Worm (Caenorhabditis elegans) whole organism, L3 larva: ENCODE results near the gene T02H6.10.
A peak's percentile ranks its signal among the peaks of the same experiment; 100 is the strongest.

Experiments used
- R02D3.7 ChIP-seq: fragments of 150-350 bp; optimal IDR thresholded peaks from 2 replicates; lab custom pipeline; 2014; ENCODE audit warnings: missing biosample characterization, missing genetic modification characterization
- ZK546.5 ChIP-seq: sonication (generic microtip); optimal IDR thresholded peaks from 2 replicates; lab custom pipeline; 2017; ENCODE audit warnings: missing biosample characterization, missing genetic modification characterization
- aly-2 ChIP-seq: fragments of 150-350 bp; optimal IDR thresholded peaks from 2 replicates; lab custom pipeline; 2014; ENCODE audit warnings: missing biosample characterization, missing genetic modification characterization
- ceh-16 ChIP-seq: sonication (generic microtip); optimal IDR thresholded peaks from 2 replicates; lab custom pipeline; 2017; ENCODE audit warnings: missing biosample characterization, missing genetic modification characterization
- ceh-28 ChIP-seq: fragments of 150-350 bp; optimal IDR thresholded peaks from 2 replicates; lab custom pipeline; 2014; ENCODE audit warnings: missing biosample characterization, missing genetic modification reagents, missing genetic modification characterization
- ceh-82 ChIP-seq: fragments of 150-350 bp; optimal IDR thresholded peaks from 2 replicates; lab custom pipeline; 2014; ENCODE audit warnings: missing biosample characterization, missing genetic modification characterization
- ceh-9 ChIP-seq: sonication (generic microtip); optimal IDR thresholded peaks from 2 replicates; lab custom pipeline; 2018; ENCODE audit warnings: missing biosample characterization, missing genetic modification characterization
- egl-27 ChIP-seq: sonication (generic microtip); optimal IDR thresholded peaks from 4 replicates; lab custom pipeline; 2017; ENCODE audit warnings: missing biosample characterization, missing genetic modification reagents, missing genetic modification characterization
- egl-5 ChIP-seq: fragments of 150-350 bp; optimal IDR thresholded peaks from 2 replicates; lab custom pipeline; 2017; ENCODE audit warnings: missing biosample characterization, missing genetic modification reagents, missing genetic modification characterization, inconsistent platforms
- elt-1 ChIP-seq: fragments of 150-350 bp; optimal IDR thresholded peaks from 2 replicates; lab custom pipeline; 2014; ENCODE audit warnings: missing biosample characterization, missing genetic modification characterization
- fkh-2 ChIP-seq: fragments of 150-350 bp; optimal IDR thresholded peaks from 2 replicates; lab custom pipeline; 2014; ENCODE audit warnings: missing biosample characterization, missing genetic modification reagents, missing genetic modification characterization
- hmg-11 ChIP-seq: sonication (generic microtip); optimal IDR thresholded peaks from 2 replicates; lab custom pipeline; 2016; ENCODE audit warnings: missing genetic modification characterization, missing compliant biosample characterization
- jun-1 ChIP-seq: fragments of 150-350 bp; optimal IDR thresholded peaks from 2 replicates; lab custom pipeline; 2014; ENCODE audit warnings: missing biosample characterization, missing genetic modification reagents, missing genetic modification characterization
- lin-15B ChIP-seq: fragments of 150-350 bp; optimal IDR thresholded peaks from 2 replicates; lab custom pipeline; 2014; ENCODE audit warnings: missing biosample characterization, missing genetic modification characterization
- lin-39 ChIP-seq: fragments of 150-350 bp; optimal IDR thresholded peaks from 2 replicates; lab custom pipeline; 2018; ENCODE audit warnings: missing biosample characterization, missing genetic modification reagents, missing genetic modification characterization
- lsy-12 ChIP-seq: sonication (generic microtip); optimal IDR thresholded peaks from 2 replicates; lab custom pipeline; 2016; ENCODE audit warnings: mild to moderate bottlenecking, missing genetic modification characterization, missing compliant biosample characterization
- mdl-1 ChIP-seq: fragments of 150-350 bp; optimal IDR thresholded peaks from 2 replicates; lab custom pipeline; 2014; ENCODE audit warnings: missing biosample characterization, missing genetic modification characterization
- mml-1 ChIP-seq: fragments of 150-350 bp; sonication (generic microtip); optimal IDR thresholded peaks from 3 replicates; lab custom pipeline; 2014; ENCODE audit warnings: missing biosample characterization, missing genetic modification characterization
- nhr-11 ChIP-seq: fragments of 150-350 bp; optimal IDR thresholded peaks from 2 replicates; lab custom pipeline; 2014; ENCODE audit warnings: missing biosample characterization, missing genetic modification characterization
- nhr-12 ChIP-seq: fragments of 150-350 bp; optimal IDR thresholded peaks from 2 replicates; lab custom pipeline; 2014; ENCODE audit warnings: missing biosample characterization, missing genetic modification characterization
- nhr-25 ChIP-seq: sonication (generic microtip); optimal IDR thresholded peaks from 2 replicates; lab custom pipeline; 2017; ENCODE audit warnings: missing biosample characterization, missing genetic modification characterization
- nhr-28 ChIP-seq: fragments of 150-350 bp; optimal IDR thresholded peaks from 2 replicates; lab custom pipeline; 2014; ENCODE audit warnings: missing biosample characterization, missing genetic modification characterization
- nhr-43 ChIP-seq: sonication (generic microtip); optimal IDR thresholded peaks from 2 replicates; lab custom pipeline; 2016; ENCODE audit warnings: mild to moderate bottlenecking, missing genetic modification characterization, missing compliant biosample characterization; ENCODE audit not compliant: poor library complexity, severe bottlenecking
- nhr-67 ChIP-seq: fragments of 150-350 bp; optimal IDR thresholded peaks from 2 replicates; lab custom pipeline; 2014; ENCODE audit warnings: missing biosample characterization, missing genetic modification characterization
- nhr-76 ChIP-seq: fragments of 150-350 bp; sonication (generic microtip); optimal IDR thresholded peaks from 5 replicates; lab custom pipeline; 2014; ENCODE audit warnings: missing biosample characterization, missing genetic modification characterization
- nhr-77 ChIP-seq: fragments of 150-350 bp; optimal IDR thresholded peaks from 2 replicates; lab custom pipeline; 2014; ENCODE audit warnings: missing biosample characterization, missing genetic modification characterization
- pqm-1 ChIP-seq: fragments of 150-350 bp; optimal IDR thresholded peaks from 2 replicates; lab custom pipeline; 2017; ENCODE audit warnings: missing biosample characterization, missing genetic modification characterization, inconsistent platforms
- sea-2 ChIP-seq: fragments of 150-350 bp; sonication (generic microtip); optimal IDR thresholded peaks from 4 replicates; lab custom pipeline; 2014; ENCODE audit warnings: missing biosample characterization, missing genetic modification reagents, missing genetic modification characterization
- skn-1 ChIP-seq: fragments of 150-350 bp; optimal IDR thresholded peaks from 2 replicates; lab custom pipeline; 2014; ENCODE audit warnings: missing biosample characterization, missing genetic modification characterization
- snpc-4 ChIP-seq: fragments of 150-350 bp; optimal IDR thresholded peaks from 2 replicates; lab custom pipeline; 2014; ENCODE audit warnings: missing biosample characterization, missing genetic modification characterization
- tbx-2 ChIP-seq: sonication (generic microtip); optimal IDR thresholded peaks from 2 replicates; lab custom pipeline; 2016; ENCODE audit warnings: mild to moderate bottlenecking, missing genetic modification characterization, missing compliant biosample characterization
- unc-39 ChIP-seq: sonication (generic microtip); optimal IDR thresholded peaks from 4 replicates; lab custom pipeline; 2017; ENCODE audit warnings: missing biosample characterization, missing genetic modification characterization
- unc-62 ChIP-seq: fragments of 150-350 bp; sonication (generic microtip); optimal IDR thresholded peaks from 4 replicates; lab custom pipeline; 2014; ENCODE audit warnings: missing biosample characterization, missing genetic modification reagents, missing genetic modification characterization
- zag-1 ChIP-seq: fragments of 150-350 bp; optimal IDR thresholded peaks from 2 replicates; lab custom pipeline; 2014; ENCODE audit warnings: missing biosample characterization, missing genetic modification characterization
- ztf-11 ChIP-seq: fragments of 150-350 bp; optimal IDR thresholded peaks from 2 replicates; lab custom pipeline; 2014; ENCODE audit warnings: missing biosample characterization, missing genetic modification characterization

The T02H6.10 gene

ce11 chrII:680612-681011 lies at the start of gene T02H6.10, which contains the start of gene T02H6.8:
Gene T02H6.10, minus strand, starts transcription at chrII:680712.
Gene T02H6.8, plus strand, starts transcription at chrII:680832.
- no peak for TF ChIP-seq lin-15B (tag; lab: Kevin White, UChicago)
- no peak for TF ChIP-seq ceh-82 (tag; lab: Kevin White, UChicago)
- no peak for TF ChIP-seq nhr-11
- no peak for TF ChIP-seq mml-1 (tag; lab: Kevin White, UChicago)
- no peak for TF ChIP-seq ceh-28 (tag; lab: Kevin White, UChicago)
- no peak for TF ChIP-seq skn-1 (tag; lab: Kevin White, UChicago)
- TF ChIP-seq ztf-11 (tag; lab: Kevin White, UChicago) = no peak
- TF ChIP-seq egl-27 = no peak
- no peak for TF ChIP-seq nhr-76 (tag; lab: Kevin White, UChicago)
- TF ChIP-seq nhr-25 (tag; lab: Kevin White, UChicago) = no peak
- no peak for TF ChIP-seq pqm-1
- TF ChIP-seq fkh-2 (tag; lab: Kevin White, UChicago) = no peak
- no peak for TF ChIP-seq ceh-16 (tag; lab: Kevin White, UChicago)

ce11 chrII:729931-730330 lies 49.4 kb upstream of the T02H6.10 start:
- TF ChIP-seq lin-15B (tag; lab: Kevin White, UChicago) (peak; percentile 9), lin-39 (tag; lab: Kevin White, UChicago) (no peak), aly-2 (tag; lab: Kevin White, UChicago) (no peak), nhr-43 (tag; lab: Kevin White, UChicago) (no peak)

- TF ChIP-seq ceh-28 (tag; lab: Kevin White, UChicago) = peak; percentile 99
- no peak for TF ChIP-seq nhr-77
Measured at ce11 chrII:724004-724403, 43.5 kb upstream of the T02H6.10 start.

- TF ChIP-seq elt-1 (no peak), mml-1 (tag; lab: Kevin White, UChicago) (no peak), unc-39 (tag; lab: Kevin White, UChicago) (no peak), fkh-2 (tag; lab: Kevin White, UChicago) (no peak), egl-5 (tag; lab: Kevin White, UChicago) (no peak), aly-2 (tag; lab: Kevin White, UChicago) (no peak), snpc-4 (tag; lab: Kevin White, UChicago) (no peak), tbx-2 (tag; lab: Kevin White, UChicago) (no peak), mdl-1 (tag; lab: Kevin White, UChicago) (no peak), ceh-9 (no peak), jun-1 (tag; lab: Kevin White, UChicago) (no peak), nhr-11 (no peak), unc-62 (GFP tag; lab: Kevin White, UChicago) (no peak), ceh-16 (tag; lab: Kevin White, UChicago) (no peak), ZK546.5 (tag; lab: Kevin White, UChicago) (no peak), R02D3.7 (tag; lab: Kevin White, UChicago) (no peak), lsy-12 (tag; lab: Kevin White, UChicago) (no peak), hmg-11 (tag; lab: Kevin White, UChicago) (no peak), egl-27 (no peak)
Measured at ce11 chrII:723488-723887, 43.0 kb upstream of the T02H6.10 start, which contains the start of gene rfip-2. Gene rfip-2, plus strand, starts transcription at chrII:723788.

ce11 chrII:721931-722330 lies 41.4 kb upstream of the T02H6.10 start:
- TF ChIP-seq pqm-1 (no peak), ceh-82 (tag; lab: Kevin White, UChicago) (no peak), elt-1 (no peak), nhr-11 (no peak), nhr-67 (no peak), ceh-16 (tag; lab: Kevin White, UChicago) (no peak), fkh-2 (tag; lab: Kevin White, UChicago) (no peak), snpc-4 (tag; lab: Kevin White, UChicago) (no peak), sea-2 (no peak), nhr-12 (tag; lab: Kevin White, UChicago) (no peak), zag-1 (no peak), nhr-28 (tag; lab: Kevin White, UChicago) (no peak)
